Worm (Caenorhabditis elegans) whole organism, mixed stage, embryonic: Measurements from ENCODE around the gene mrps-18.C.

ENCODE experiments used
- M03D4.4 ChIP-seq: sonication (generic microtip); optimal IDR thresholded peaks from 2 replicates; lab custom pipeline; 2017; ENCODE audit warnings: mild to moderate bottlenecking, missing genetic modification characterization, missing compliant biosample characterization
- blmp-1 ChIP-seq: fragments of 150-350 bp; optimal IDR thresholded peaks from 2 replicates; lab custom pipeline; 2014; ENCODE audit warnings: missing biosample characterization, missing genetic modification characterization
- ceh-39 ChIP-seq: fragments of 150-350 bp; optimal IDR thresholded peaks from 2 replicates; lab custom pipeline; 2014; ENCODE audit warnings: missing biosample characterization, missing genetic modification characterization
- ceh-43 ChIP-seq: fragments of 200-800 bp; sonication (Bioruptor generic); optimal IDR thresholded peaks from 2 replicates; lab custom pipeline; 2018; ENCODE audit warnings: mild to moderate bottlenecking, missing genetic modification characterization, moderate library complexity, missing compliant biosample characterization
- ceh-83 ChIP-seq: fragments of 200-800 bp; sonication (Bioruptor generic); optimal IDR thresholded peaks from 2 replicates; lab custom pipeline; 2018; ENCODE audit warnings: mild to moderate bottlenecking, missing genetic modification characterization, missing compliant biosample characterization
- ces-1 ChIP-seq: fragments of 150-350 bp; optimal IDR thresholded peaks from 2 replicates; lab custom pipeline; 2014; ENCODE audit warnings: missing biosample characterization, missing genetic modification reagents, missing genetic modification characterization
- cnd-1 ChIP-seq: fragments of 200-800 bp; sonication (Bioruptor generic); optimal IDR thresholded peaks from 2 replicates; lab custom pipeline; 2018; ENCODE audit warnings: mild to moderate bottlenecking, missing genetic modification characterization, missing compliant biosample characterization
- elt-1 ChIP-seq: sonication (generic microtip); optimal IDR thresholded peaks from 2 replicates; lab custom pipeline; 2017; ENCODE audit warnings: missing genetic modification characterization, mild to moderate bottlenecking, missing compliant biosample characterization, antibody characterized with exemption, moderate library complexity, borderline replicate concordance; ENCODE audit not compliant: insufficient read depth
- elt-3 ChIP-seq: fragments of 150-350 bp; optimal IDR thresholded peaks from 2 replicates; lab custom pipeline; 2014; ENCODE audit warnings: missing biosample characterization, missing genetic modification characterization
- flh-1 ChIP-seq: fragments of 200-800 bp; sonication (Bioruptor generic); optimal IDR thresholded peaks from 2 replicates; lab custom pipeline; 2018; ENCODE audit warnings: mild to moderate bottlenecking, missing genetic modification characterization, moderate library complexity, missing compliant biosample characterization
- ham-2 ChIP-seq: fragments of 200-800 bp; sonication (Bioruptor generic); optimal IDR thresholded peaks from 2 replicates; lab custom pipeline; 2018; ENCODE audit warnings: mild to moderate bottlenecking, missing genetic modification characterization, missing compliant biosample characterization
- lin-13 ChIP-seq: fragments of 150-350 bp; optimal IDR thresholded peaks from 2 replicates; lab custom pipeline; 2014; ENCODE audit warnings: missing biosample characterization, missing genetic modification characterization
- lin-32 ChIP-seq: fragments of 200-800 bp; sonication (Bioruptor generic); optimal IDR thresholded peaks from 2 replicates; lab custom pipeline; 2018; ENCODE audit warnings: mild to moderate bottlenecking, missing genetic modification characterization, missing compliant biosample characterization
- lsy-2 ChIP-seq: fragments of 150-350 bp; optimal IDR thresholded peaks from 2 replicates; lab custom pipeline; 2014; ENCODE audit warnings: missing biosample characterization, missing genetic modification characterization
- mab-5 ChIP-seq: fragments of 150-350 bp; optimal IDR thresholded peaks from 2 replicates; lab custom pipeline; 2014; ENCODE audit warnings: missing biosample characterization, missing genetic modification characterization
- mep-1 ChIP-seq: fragments of 150-350 bp; optimal IDR thresholded peaks from 2 replicates; lab custom pipeline; 2017; ENCODE audit warnings: missing biosample characterization, missing genetic modification reagents, missing genetic modification characterization, inconsistent platforms
- mls-2 ChIP-seq: sonication (generic microtip); optimal IDR thresholded peaks from 2 replicates; lab custom pipeline; 2016; ENCODE audit warnings: mild to moderate bottlenecking, missing genetic modification characterization, moderate library complexity, missing compliant biosample characterization
- nhr-12 ChIP-seq: fragments of 150-350 bp; optimal IDR thresholded peaks from 2 replicates; lab custom pipeline; 2014; ENCODE audit warnings: missing biosample characterization, missing genetic modification characterization
- nhr-2 ChIP-seq: fragments of 150-350 bp; optimal IDR thresholded peaks from 2 replicates; lab custom pipeline; 2014; ENCODE audit warnings: missing biosample characterization, missing genetic modification characterization
- nhr-237 ChIP-seq: fragments of 150-350 bp; optimal IDR thresholded peaks from 2 replicates; lab custom pipeline; 2014; ENCODE audit warnings: missing biosample characterization, missing genetic modification characterization
- nhr-76 ChIP-seq: sonication (generic microtip); optimal IDR thresholded peaks from 2 replicates; lab custom pipeline; 2017; ENCODE audit warnings: missing biosample characterization, missing genetic modification characterization
- sem-2 ChIP-seq: fragments of 200-800 bp; sonication (Bioruptor generic); optimal IDR thresholded peaks from 2 replicates; lab custom pipeline; 2018; ENCODE audit warnings: mild to moderate bottlenecking, missing genetic modification characterization, missing compliant biosample characterization
- sptf-1 ChIP-seq: sonication (generic microtip); optimal IDR thresholded peaks from 2 replicates; lab custom pipeline; 2017; ENCODE audit warnings: mild to moderate bottlenecking, missing genetic modification characterization, moderate library complexity, missing compliant biosample characterization
- unc-120 ChIP-seq: sonication (generic microtip); optimal IDR thresholded peaks from 2 replicates; lab custom pipeline; 2017; ENCODE audit warnings: missing genetic modification characterization, missing compliant biosample characterization; ENCODE audit not compliant: poor library complexity, severe bottlenecking
- unc-62 ChIP-seq: fragments of 150-350 bp; optimal IDR thresholded peaks from 2 replicates; lab custom pipeline; 2014; ENCODE audit warnings: missing biosample characterization, missing genetic modification reagents, missing genetic modification characterization
- ztf-11 ChIP-seq: fragments of 150-350 bp; optimal IDR thresholded peaks from 2 replicates; lab custom pipeline; 2014; ENCODE audit warnings: missing biosample characterization, missing genetic modification characterization

Gene mrps-18.C

ce11 chrII:6736066-6736465 lies at the start of gene mrps-18.C:
Gene mrps-18.C (plus strand): TSS chrII:6736203.
- TF ChIP-seq sem-2 (no peak), ces-1 (GFP tag; lab: Kevin White, UChicago) (no peak), M03D4.4 (no peak)
- TF ChIP-seq, all 35 proteins: peak for 0

DNA sequence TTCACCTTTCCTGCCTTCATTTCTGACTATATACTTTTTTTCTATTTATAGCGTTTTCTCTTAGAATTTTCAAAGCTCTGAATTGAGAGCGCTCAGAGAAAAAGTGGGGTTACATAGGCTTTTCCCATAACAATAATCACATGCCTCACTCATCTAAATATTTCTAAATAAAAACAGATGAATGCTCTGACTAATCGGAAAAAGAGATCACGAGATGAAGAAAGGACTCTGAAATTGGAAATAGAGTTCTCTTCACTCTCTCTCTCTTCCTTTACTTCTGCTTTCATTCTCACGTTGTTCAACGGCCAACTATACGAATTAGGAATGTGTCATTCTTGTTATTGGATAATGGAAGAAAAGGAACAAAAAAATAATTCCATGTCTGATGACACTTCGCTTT lies 46.9 kb upstream of the mrps-18.C start:
- TF ChIP-seq ham-2 (GFP tag; lab: Kevin White, UChicago) (no peak), ceh-43 (GFP tag; lab: Kevin White, UChicago) (no peak), lin-13 (no peak), unc-62 (no peak), ceh-83 (no peak), cnd-1 (no peak), flh-1 (GFP tag; lab: Kevin White, UChicago) (no peak)

- TF ChIP-seq lsy-2 (tag; lab: Kevin White, UChicago) (no peak), mls-2 (tag; lab: Kevin White, UChicago) (no peak), nhr-76 (tag; lab: Kevin White, UChicago) (no peak), mep-1 (no peak), unc-62 (no peak), blmp-1 (tag; lab: Kevin White, UChicago) (no peak), elt-1 (tag; lab: Kevin White, UChicago) (no peak), lin-13 (no peak), ham-2 (GFP tag; lab: Kevin White, UChicago) (no peak), elt-3 (tag; lab: Kevin White, UChicago) (no peak), ztf-11 (tag; lab: Kevin White, UChicago) (no peak)
Measured at ce11 chrII:6695388-6695787, 40.6 kb upstream of the mrps-18.C start, which contains the start of gene C18H9.5. Gene C18H9.5 (minus strand): TSS chrII:6695566.

ce11 chrII:6698784-6699183 lies 37.2 kb upstream of the mrps-18.C start, which contains the start of gene C18H9.1:
Gene C18H9.1 (plus strand): TSS chrII:6699084.
- no peak for TF ChIP-seq nhr-237
- no peak for TF ChIP-seq lin-32
- no peak for TF ChIP-seq sptf-1 (tag; lab: Kevin White, UChicago)
- no peak for TF ChIP-seq nhr-76 (tag; lab: Kevin White, UChicago)
- TF ChIP-seq ceh-83 = no peak

DNA sequence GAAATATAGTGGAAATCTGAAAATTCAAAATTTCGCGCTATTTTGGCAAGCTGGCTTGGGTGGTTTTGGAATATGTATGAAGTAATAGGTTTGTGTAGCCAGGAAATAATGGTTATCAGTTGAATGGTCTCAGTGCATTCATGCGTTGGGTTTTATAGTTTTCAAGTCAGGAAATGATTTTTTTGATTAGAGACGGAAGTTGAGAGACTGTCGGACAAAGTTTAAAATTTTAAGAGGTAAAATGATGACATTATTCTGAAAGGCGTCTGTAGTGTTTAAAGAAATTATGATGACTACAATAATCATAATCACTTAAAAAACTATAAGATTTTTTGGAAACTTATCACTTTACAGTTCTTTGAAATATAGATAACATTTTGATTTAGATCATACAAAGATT lies 34.5 kb upstream of the mrps-18.C start, which contains the start of gene C18H9.6:
C18H9.6 (minus strand) TSS at position 129 of the 400 bp plus-strand sequence.
- no peak for TF ChIP-seq ceh-39
- TF ChIP-seq, all 35 proteins: peak for 0

DNA sequence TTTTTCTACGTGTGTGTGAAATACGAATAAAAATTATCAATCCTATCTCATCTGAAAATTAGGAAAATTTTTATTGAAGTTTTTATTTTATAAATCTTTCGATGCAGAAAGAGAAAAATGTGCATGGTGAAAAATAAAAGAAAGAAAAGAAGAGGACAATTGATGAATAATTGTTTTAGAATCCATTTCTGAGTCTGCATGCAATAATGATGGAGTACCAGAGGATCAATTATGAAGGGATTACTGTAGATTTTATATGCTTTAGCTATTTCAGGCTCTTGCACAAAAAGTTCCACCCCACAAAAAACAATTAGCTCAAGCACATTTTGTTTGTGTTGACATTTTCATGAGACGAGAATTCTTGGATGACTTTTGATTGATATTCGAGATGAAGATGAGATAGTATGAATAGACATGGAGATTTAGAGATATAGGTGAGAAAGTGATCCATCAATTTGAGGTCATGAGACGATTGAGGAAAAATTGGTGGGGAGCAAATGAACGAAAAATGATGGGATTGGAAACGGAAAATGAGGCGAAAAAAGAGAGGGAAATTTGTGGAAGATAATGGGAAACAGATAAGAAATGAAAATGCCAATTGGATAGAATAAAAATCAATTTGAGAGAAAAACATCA lies 30.3 kb upstream of the mrps-18.C start, which contains the start of gene rpy-1:
rpy-1 (minus strand) TSS at position 51 of the 636 bp plus-strand sequence.
- TF ChIP-seq nhr-12 = no peak
- TF ChIP-seq unc-62 = peak; percentile 85
- TF ChIP-seq lin-13 = no peak
- peak; percentile 35 for TF ChIP-seq unc-120 (tag; lab: Kevin White, UChicago)
- TF ChIP-seq, all 35 proteins: peak for 2

DNA sequence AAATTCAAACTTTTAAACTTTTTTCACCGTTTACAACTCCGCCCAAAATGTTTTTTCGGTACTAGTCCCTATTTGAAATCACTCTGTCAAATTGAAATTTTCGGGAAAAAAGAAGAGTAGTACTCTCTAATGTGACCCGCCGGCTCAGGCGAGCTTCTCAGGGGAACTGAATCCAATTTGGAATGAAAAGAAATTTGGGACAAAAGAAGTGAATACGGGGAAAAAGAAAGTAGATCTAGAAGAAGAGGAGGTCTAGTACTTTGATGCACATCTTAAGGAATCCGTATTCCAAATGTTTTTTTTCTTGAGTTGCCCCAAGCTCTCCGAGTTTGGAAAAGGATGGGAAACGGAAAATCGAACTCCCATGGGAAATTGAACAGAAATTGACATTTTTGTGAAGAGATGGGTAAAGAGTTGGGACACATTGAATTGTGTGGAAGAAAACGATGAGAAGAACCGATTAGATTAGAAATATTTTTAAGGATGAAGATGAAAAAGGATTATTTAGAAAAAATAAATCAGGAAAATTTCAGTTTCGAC lies 29.4 kb upstream of the mrps-18.C start:
- TF ChIP-seq ceh-83 = no peak
- peak; percentile 82 for TF ChIP-seq ces-1 (GFP tag; lab: Kevin White, UChicago)
- no peak for TF ChIP-seq nhr-2
- no peak for TF ChIP-seq mab-5 (tag; lab: Kevin White, UChicago)
- TF ChIP-seq, all 35 proteins: peak for 1
